Worm (Caenorhabditis elegans) whole organism, late embryonic: Measurements from ENCODE around the gene T22F7.4.

ENCODE experiments used
- C08G9.2 ChIP-seq: sonication (generic microtip); optimal IDR thresholded peaks from 2 replicates; lab custom pipeline; 2016; ENCODE audit warnings: mild to moderate bottlenecking, missing genetic modification characterization, moderate library complexity, missing compliant biosample characterization
- K02D7.2 ChIP-seq: sonication (generic microtip); optimal IDR thresholded peaks from 2 replicates; lab custom pipeline; 2017; ENCODE audit warnings: mild to moderate bottlenecking, missing genetic modification characterization, missing compliant biosample characterization
- K09A11.1 ChIP-seq: sonication (generic microtip); optimal IDR thresholded peaks from 2 replicates; lab custom pipeline; 2017; ENCODE audit warnings: antibody characterized with exemption, mild to moderate bottlenecking, missing genetic modification characterization, missing compliant biosample characterization; ENCODE audit not compliant: insufficient read depth
- T23F11.4 ChIP-seq: fragments of 200-800 bp; sonication (Bioruptor generic); optimal IDR thresholded peaks from 2 replicates; lab custom pipeline; 2018; ENCODE audit warnings: mild to moderate bottlenecking, missing genetic modification characterization, missing compliant biosample characterization
- Y22D7AL.16 ChIP-seq: sonication (generic microtip); optimal IDR thresholded peaks from 2 replicates; lab custom pipeline; 2016; ENCODE audit warnings: missing genetic modification characterization, missing compliant biosample characterization
- ahr-1 ChIP-seq: sonication (generic microtip); optimal IDR thresholded peaks from 2 replicates; lab custom pipeline; 2016; ENCODE audit warnings: missing genetic modification characterization, missing compliant biosample characterization
- ama-1 ChIP-seq: fragments of 150-350 bp; optimal IDR thresholded peaks from 2 replicates; lab custom pipeline; 2014
- ceh-14 ChIP-seq: sonication (generic microtip); optimal IDR thresholded peaks from 2 replicates; lab custom pipeline; 2016; ENCODE audit warnings: missing genotype, missing genetic modification characterization, missing compliant biosample characterization
- ceh-18 ChIP-seq: sonication (generic microtip); optimal IDR thresholded peaks from 2 replicates; lab custom pipeline; 2016; ENCODE audit warnings: missing genetic modification characterization, missing compliant biosample characterization
- ceh-22 ChIP-seq: sonication (generic microtip); optimal IDR thresholded peaks from 2 replicates; lab custom pipeline; 2017; ENCODE audit warnings: missing biosample characterization, missing genetic modification characterization
- ceh-24 ChIP-seq: sonication (generic microtip); optimal IDR thresholded peaks from 2 replicates; lab custom pipeline; 2016; ENCODE audit warnings: mild to moderate bottlenecking, missing genetic modification characterization, missing compliant biosample characterization
- ceh-30 ChIP-seq: fragments of 150-350 bp; optimal IDR thresholded peaks from 2 replicates; lab custom pipeline; 2014; ENCODE audit warnings: missing biosample characterization, missing genetic modification characterization
- ceh-34 ChIP-seq: sonication (generic microtip); optimal IDR thresholded peaks from 2 replicates; lab custom pipeline; 2016; ENCODE audit warnings: mild to moderate bottlenecking, missing genetic modification characterization, missing compliant biosample characterization
- ceh-45 ChIP-seq: fragments of 200-800 bp; sonication (Bioruptor generic); IDR thresholded peaks from 2 replicates; pipeline ENCODE4 v1.3.6; 2022; ENCODE audit warnings: missing genetic modification reagents, missing genetic modification characterization, missing compliant biosample characterization
- ceh-6 ChIP-seq: fragments of 200-800 bp; sonication (Bioruptor generic); optimal IDR thresholded peaks from 2 replicates; lab custom pipeline; 2018; ENCODE audit warnings: mild to moderate bottlenecking, missing genetic modification characterization, missing compliant biosample characterization
- ceh-9 ChIP-seq: sonication (generic microtip); optimal IDR thresholded peaks from 2 replicates; lab custom pipeline; 2016; ENCODE audit warnings: mild to moderate bottlenecking, missing genetic modification characterization, inconsistent platforms, missing compliant biosample characterization
- che-1 ChIP-seq: sonication (generic microtip); optimal IDR thresholded peaks from 2 replicates; lab custom pipeline; 2016; ENCODE audit warnings: mild to moderate bottlenecking, missing genetic modification characterization, missing compliant biosample characterization
- dve-1 ChIP-seq: sonication (generic microtip); optimal IDR thresholded peaks from 2 replicates; lab custom pipeline; 2017; ENCODE audit warnings: antibody characterized with exemption, mild to moderate bottlenecking, missing genetic modification characterization, missing compliant biosample characterization
- elt-2 ChIP-seq: sonication (generic microtip); optimal IDR thresholded peaks from 2 replicates; lab custom pipeline; 2016; ENCODE audit warnings: missing genetic modification reagents, missing genetic modification characterization, missing compliant biosample characterization
- elt-4 ChIP-seq: sonication (generic microtip); optimal IDR thresholded peaks from 2 replicates; lab custom pipeline; 2016; ENCODE audit warnings: missing genetic modification characterization, missing compliant biosample characterization
- ets-4 ChIP-seq: sonication (generic microtip); optimal IDR thresholded peaks from 2 replicates; lab custom pipeline; 2016; ENCODE audit warnings: missing genetic modification characterization, missing compliant biosample characterization
- eyg-1 ChIP-seq: sonication (generic microtip); optimal IDR thresholded peaks from 2 replicates; lab custom pipeline; 2016; ENCODE audit warnings: missing genotype, missing genetic modification characterization, missing compliant biosample characterization
- fax-1 ChIP-seq: sonication (generic microtip); optimal IDR thresholded peaks from 2 replicates; lab custom pipeline; 2016; ENCODE audit warnings: missing genotype, missing genetic modification characterization, missing compliant biosample characterization
- fkh-10 ChIP-seq: fragments of 150-350 bp; optimal IDR thresholded peaks from 2 replicates; lab custom pipeline; 2014; ENCODE audit warnings: missing biosample characterization, missing genetic modification reagents, missing genetic modification characterization
- fkh-6 ChIP-seq: sonication (generic microtip); optimal IDR thresholded peaks from 2 replicates; lab custom pipeline; 2016; ENCODE audit warnings: missing genetic modification characterization, missing compliant biosample characterization
- hlh-13 ChIP-seq: fragments of 200-800 bp; sonication (Bioruptor generic); optimal IDR thresholded peaks from 2 replicates; lab custom pipeline; 2018; ENCODE audit warnings: mild to moderate bottlenecking, missing genetic modification characterization, missing compliant biosample characterization
- hlh-15 ChIP-seq: sonication (generic microtip); optimal IDR thresholded peaks from 2 replicates; lab custom pipeline; 2016; ENCODE audit warnings: missing genetic modification characterization, missing compliant biosample characterization
- hlh-30 ChIP-seq: sonication (generic microtip); optimal IDR thresholded peaks from 2 replicates; lab custom pipeline; 2017; ENCODE audit warnings: antibody characterized with exemption, missing genetic modification characterization, missing compliant biosample characterization; ENCODE audit not compliant: insufficient read depth
- lin-11 ChIP-seq: fragments of 200-800 bp; sonication (Bioruptor generic); optimal IDR thresholded peaks from 2 replicates; lab custom pipeline; 2018; ENCODE audit warnings: mild to moderate bottlenecking, missing genetic modification characterization, missing compliant biosample characterization
- madf-2 ChIP-seq: sonication (generic microtip); optimal IDR thresholded peaks from 2 replicates; lab custom pipeline; 2017; ENCODE audit warnings: missing genetic modification characterization, missing compliant biosample characterization
- nhr-232 ChIP-seq: sonication (generic microtip); optimal IDR thresholded peaks from 2 replicates; lab custom pipeline; 2016; ENCODE audit warnings: missing genetic modification characterization, missing compliant biosample characterization
- npax-4 ChIP-seq: sonication (generic microtip); optimal IDR thresholded peaks from 2 replicates; lab custom pipeline; 2016; ENCODE audit warnings: missing genetic modification characterization, missing compliant biosample characterization
- odd-2 ChIP-seq: sonication (generic microtip); optimal IDR thresholded peaks from 2 replicates; lab custom pipeline; 2017; ENCODE audit warnings: antibody characterized with exemption, mild to moderate bottlenecking, missing genetic modification characterization, missing compliant biosample characterization
- pax-1 ChIP-seq: fragments of 150-350 bp; optimal IDR thresholded peaks from 2 replicates; lab custom pipeline; 2014; ENCODE audit warnings: missing biosample characterization, missing genetic modification characterization
- pha-2 ChIP-seq: sonication (generic microtip); optimal IDR thresholded peaks from 2 replicates; lab custom pipeline; 2017; ENCODE audit warnings: mild to moderate bottlenecking, missing genetic modification characterization, missing compliant biosample characterization
- pha-4 ChIP-seq: fragments of 150-350 bp; optimal IDR thresholded peaks from 2 replicates; lab custom pipeline; 2018; ENCODE audit warnings: missing biosample characterization, missing genetic modification reagents, missing genetic modification characterization
- pqm-1 ChIP-seq: sonication (generic microtip); optimal IDR thresholded peaks from 2 replicates; lab custom pipeline; 2016; ENCODE audit warnings: missing genetic modification characterization, missing compliant biosample characterization
- ref-2 ChIP-seq: sonication (generic microtip); optimal IDR thresholded peaks from 2 replicates; lab custom pipeline; 2016; ENCODE audit warnings: missing genetic modification characterization, missing compliant biosample characterization
- rnt-1 ChIP-seq: sonication (generic microtip); optimal IDR thresholded peaks from 2 replicates; lab custom pipeline; 2016; ENCODE audit warnings: missing genetic modification characterization, missing compliant biosample characterization
- sdc-2 ChIP-seq: sonication (generic microtip); optimal IDR thresholded peaks from 2 replicates; lab custom pipeline; 2016; ENCODE audit warnings: missing genotype, missing genetic modification characterization, missing compliant biosample characterization
- sox-4 ChIP-seq: sonication (generic microtip); optimal IDR thresholded peaks from 2 replicates; lab custom pipeline; 2017; ENCODE audit warnings: mild to moderate bottlenecking, missing genetic modification characterization, inconsistent platforms, missing compliant biosample characterization
- ttx-3 ChIP-seq: sonication (generic microtip); optimal IDR thresholded peaks from 2 replicates; lab custom pipeline; 2016; ENCODE audit warnings: missing genetic modification reagents, missing genetic modification characterization, missing compliant biosample characterization
- unc-42 ChIP-seq: sonication (generic microtip); optimal IDR thresholded peaks from 2 replicates; lab custom pipeline; 2016; ENCODE audit warnings: missing genotype, missing genetic modification characterization, missing compliant biosample characterization
- unc-55 ChIP-seq: sonication (generic microtip); optimal IDR thresholded peaks from 2 replicates; lab custom pipeline; 2017; ENCODE audit warnings: missing biosample characterization, missing genetic modification reagents, missing genetic modification characterization
- zip-5 ChIP-seq: sonication (generic microtip); optimal IDR thresholded peaks from 2 replicates; lab custom pipeline; 2016; ENCODE audit warnings: missing genetic modification characterization, missing compliant biosample characterization

T22F7.4 gene

DNA sequence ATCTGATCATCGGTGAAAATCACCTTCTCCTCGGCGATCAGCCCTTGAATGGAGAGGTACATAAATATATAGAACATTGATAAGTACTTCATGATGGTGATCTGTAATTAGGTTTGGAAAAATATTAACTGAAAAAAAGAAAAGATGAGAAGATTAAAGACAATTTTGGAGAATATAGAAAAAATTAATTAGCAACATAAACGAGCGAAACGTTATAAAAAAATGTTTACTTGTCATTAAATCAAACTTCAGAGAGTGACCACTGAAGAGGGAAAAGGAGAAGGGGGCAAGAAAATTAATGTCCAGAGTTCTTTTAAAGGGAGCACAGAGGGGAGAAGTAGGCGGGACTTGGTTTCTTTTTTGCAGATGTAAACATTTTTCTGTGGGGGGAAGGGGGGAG lies at the start of gene T22F7.4:
Gene T22F7.4, minus strand, starts transcription at position 101 of the 400 bp plus-strand sequence.
- no peak for TF ChIP-seq ceh-30
- no peak for TF ChIP-seq ceh-14 (tag; lab: Kevin White, UChicago)
- TF ChIP-seq nhr-232, result no peak
- TF ChIP-seq elt-2, result no peak
- TF ChIP-seq, all 69 proteins: peak for 0

ce11 chrIII:568815-569214 lies 42.1 kb upstream of the T22F7.4 start:
- no peak for TF ChIP-seq sox-4 (tag; lab: Kevin White, UChicago)
- TF ChIP-seq elt-4 (tag; lab: Kevin White, UChicago), result no peak
- no peak for TF ChIP-seq che-1 (tag; lab: Kevin White, UChicago)
- no peak for TF ChIP-seq ceh-18 (tag; lab: Kevin White, UChicago)
- no peak for TF ChIP-seq ahr-1
- no peak for TF ChIP-seq odd-2 (tag; lab: Kevin White, UChicago)
- no peak for TF ChIP-seq ceh-22 (tag; lab: Kevin White, UChicago)
- TF ChIP-seq ttx-3 (tag; lab: Kevin White, UChicago), result no peak
- TF ChIP-seq ceh-34 (tag; lab: Kevin White, UChicago), result no peak
- no peak for TF ChIP-seq fkh-6 (tag; lab: Kevin White, UChicago)
- no peak for TF ChIP-seq zip-5 (tag; lab: Kevin White, UChicago)
- TF ChIP-seq ets-4 (tag; lab: Kevin White, UChicago), result no peak
- TF ChIP-seq ceh-24, result no peak
- no peak for TF ChIP-seq lin-11 (tag; lab: Kevin White, UChicago)
- no peak for TF ChIP-seq unc-42
- TF ChIP-seq K02D7.2 (tag; lab: Kevin White, UChicago), result no peak
- no peak for TF ChIP-seq fkh-10 (GFP tag; lab: Kevin White, UChicago)
- no peak for TF ChIP-seq pqm-1
- TF ChIP-seq unc-55, result no peak

- TF ChIP-seq elt-2 (no peak), ceh-45 (GFP tag; lab: Robert Waterston, UW) (no peak), T23F11.4 (no peak), K02D7.2 (tag; lab: Kevin White, UChicago) (no peak), unc-55 (no peak), madf-2 (tag; lab: Kevin White, UChicago) (no peak), ceh-30 (no peak), ceh-9 (tag; lab: Kevin White, UChicago) (no peak), ceh-22 (tag; lab: Kevin White, UChicago) (no peak)
- TF ChIP-seq, all 69 proteins: peak for 0
Measured at ce11 chrIII:564786-565185, 38.1 kb upstream of the T22F7.4 start.

DNA sequence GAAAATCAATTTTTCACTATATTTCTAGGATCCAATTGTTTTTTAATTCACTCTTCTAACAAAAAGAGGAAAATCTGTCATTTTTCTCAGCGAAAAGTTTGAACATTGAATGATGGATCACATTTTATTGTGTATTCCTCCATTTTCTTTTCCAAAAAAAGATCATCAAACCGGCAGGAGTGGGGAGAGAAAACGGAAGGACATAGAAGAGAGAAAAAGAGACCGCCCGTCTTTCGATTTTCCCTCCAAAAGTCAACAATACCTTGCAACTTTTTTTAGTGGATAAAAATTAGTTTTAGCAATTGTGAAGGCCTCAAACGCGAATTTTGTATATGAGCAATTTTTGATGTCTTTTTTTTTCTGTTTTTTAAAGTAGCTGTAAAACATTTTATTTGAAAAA lies 37.0 kb upstream of the T22F7.4 start:
- TF ChIP-seq ceh-34 (tag; lab: Kevin White, UChicago) (no peak), fkh-6 (tag; lab: Kevin White, UChicago) (no peak), unc-42 (no peak), hlh-30 (tag; lab: Kevin White, UChicago) (no peak)

ce11 chrIII:558832-559231 lies 32.1 kb upstream of the T22F7.4 start:
- TF ChIP-seq ahr-1, result no peak
- TF ChIP-seq che-1 (tag; lab: Kevin White, UChicago), result no peak
- no peak for TF ChIP-seq fkh-10 (GFP tag; lab: Kevin White, UChicago)
- no peak for TF ChIP-seq ceh-18 (tag; lab: Kevin White, UChicago)
- TF ChIP-seq K09A11.1 (tag; lab: Kevin White, UChicago), result no peak
- no peak for TF ChIP-seq npax-4 (tag; lab: Kevin White, UChicago)
- peak; percentile 77 for TF ChIP-seq unc-55
- TF ChIP-seq dve-1 (tag; lab: Kevin White, UChicago), result no peak
- no peak for TF ChIP-seq Y22D7AL.16 (tag; lab: Kevin White, UChicago)
- no peak for TF ChIP-seq eyg-1
- TF ChIP-seq unc-42, result no peak
- TF ChIP-seq pax-1, result no peak
- no peak for TF ChIP-seq ceh-24
- TF ChIP-seq sox-4 (tag; lab: Kevin White, UChicago), result no peak
- TF ChIP-seq C08G9.2 (tag; lab: Kevin White, UChicago), result no peak
- no peak for TF ChIP-seq hlh-13
- TF ChIP-seq ref-2 (tag; lab: Kevin White, UChicago), result peak; percentile 44
- no peak for TF ChIP-seq pqm-1
- no peak for TF ChIP-seq ama-1 (lab: Kevin White, UChicago)
- TF ChIP-seq fax-1 (tag; lab: Kevin White, UChicago), result no peak
- TF ChIP-seq rnt-1, result no peak
- TF ChIP-seq ceh-9 (tag; lab: Kevin White, UChicago), result no peak
- TF ChIP-seq pha-4 (tag; lab: Kevin White, UChicago), result no peak
- no peak for TF ChIP-seq sdc-2 (tag; lab: Kevin White, UChicago)
- no peak for TF ChIP-seq pha-2 (tag; lab: Kevin White, UChicago)
- no peak for TF ChIP-seq ceh-6 (GFP tag; lab: Kevin White, UChicago)
- TF ChIP-seq hlh-15, result no peak
